Fruit fly (Drosophila melanogaster) whole organism, prepupa: ENCODE measurements around the gene Slip1.

Experiments
- CG6163 ChIP-seq: fragments of 200-800 bp; sonication (Bioruptor generic); IDR thresholded peaks from 3 replicates; pipeline ENCODE4 v1.3.6; 2022; ENCODE audit warnings: missing biosample characterization, missing genetic modification characterization
- Ets21C ChIP-seq: fragments of 200-800 bp; sonication (Bioruptor generic); optimal IDR thresholded peaks from 3 replicates; lab custom pipeline; 2016; ENCODE audit warnings: missing biosample characterization, missing genetic modification characterization
- Hr39 ChIP-seq: fragments of 200-800 bp; sonication (Bioruptor generic); optimal IDR thresholded peaks from 2 replicates; lab custom pipeline; 2016; ENCODE audit warnings: missing biosample characterization, missing genetic modification characterization

DNA sequence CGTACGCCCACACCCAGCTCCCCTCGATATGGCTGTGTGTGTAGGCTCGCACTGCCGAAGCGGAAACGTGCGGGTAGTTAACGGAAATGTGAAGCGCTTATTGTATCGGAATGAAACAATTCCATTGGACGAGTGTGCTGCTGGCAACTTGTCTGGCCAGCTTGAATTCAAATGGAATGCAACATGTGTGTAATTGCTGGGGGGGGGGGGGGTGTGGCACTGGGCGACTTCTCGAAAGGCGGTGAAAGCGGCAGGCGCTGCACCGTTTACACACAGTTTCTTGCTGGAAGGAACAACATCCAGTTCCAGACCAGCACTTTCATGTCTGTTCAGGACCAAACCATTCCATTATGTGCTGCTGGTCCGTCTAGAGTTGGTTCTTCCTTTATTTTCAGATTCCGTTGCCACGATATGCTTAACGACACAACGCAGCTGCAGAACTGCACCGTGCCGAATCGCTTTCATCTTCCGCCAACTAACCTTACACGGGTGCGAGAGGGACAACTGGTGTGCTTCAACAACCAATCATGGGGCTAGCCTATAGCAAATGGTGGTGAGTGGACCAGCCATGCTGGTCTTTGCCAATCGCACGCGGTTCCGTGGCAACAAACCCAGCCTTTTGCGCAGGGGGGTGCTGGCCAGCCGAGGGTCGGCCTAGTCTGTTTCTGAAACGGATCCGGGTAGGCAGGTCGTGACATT, 40.7 kb downstream of the Slip1 start:
- TF ChIP-seq Hr39, result no peak
- TF ChIP-seq CG6163 (GFP tag; lab: Robert Waterston, UW), result no peak
- TF ChIP-seq Ets21C, result no peak
